Worm (Caenorhabditis elegans) whole organism, early embryonic: ENCODE data around the gene sru-26.

Experiments
- B0310.2 ChIP-seq: sonication (generic microtip); optimal IDR thresholded peaks from 2 replicates; lab custom pipeline; 2016; ENCODE audit warnings: mild to moderate bottlenecking, missing genetic modification characterization, missing compliant biosample characterization
- F13C5.2 ChIP-seq: sonication (generic microtip); optimal IDR thresholded peaks from 2 replicates; lab custom pipeline; 2017; ENCODE audit warnings: mild to moderate bottlenecking, missing genetic modification characterization, inconsistent platforms, missing compliant biosample characterization
- ama-1 ChIP-seq: fragments of 150-350 bp; optimal IDR thresholded peaks from 2 replicates; lab custom pipeline; 2014
- ceh-36 ChIP-seq: sonication (generic microtip); optimal IDR thresholded peaks from 2 replicates; lab custom pipeline; 2016; ENCODE audit warnings: missing genetic modification characterization, inconsistent platforms, missing compliant biosample characterization
- ets-7 ChIP-seq: sonication (generic microtip); optimal IDR thresholded peaks from 2 replicates; lab custom pipeline; 2016; ENCODE audit warnings: missing genotype, missing genetic modification characterization, missing compliant biosample characterization
- hmbx-1 ChIP-seq: sonication (generic microtip); optimal IDR thresholded peaks from 2 replicates; lab custom pipeline; 2016; ENCODE audit warnings: mild to moderate bottlenecking, missing genetic modification characterization, missing compliant biosample characterization
- hmg-4 ChIP-seq: fragments of 200-800 bp; sonication (Bioruptor generic); optimal IDR thresholded peaks from 2 replicates; lab custom pipeline; 2018; ENCODE audit warnings: mild to moderate bottlenecking, missing genetic modification characterization, missing compliant biosample characterization
- hnd-1 ChIP-seq: sonication (generic microtip); optimal IDR thresholded peaks from 2 replicates; lab custom pipeline; 2016; ENCODE audit warnings: missing genetic modification characterization, missing compliant biosample characterization
- scrt-1 ChIP-seq: fragments of 200-800 bp; sonication (Bioruptor generic); IDR thresholded peaks from 2 replicates; pipeline ENCODE4 v1.3.6; 2022; ENCODE audit warnings: missing genetic modification characterization, missing compliant biosample characterization
- tbx-11 ChIP-seq: fragments of 200-800 bp; sonication (Bioruptor generic); IDR thresholded peaks from 2 replicates; pipeline ENCODE4 v1.3.6; 2022; ENCODE audit warnings: missing genetic modification characterization, missing compliant biosample characterization
- tbx-37 ChIP-seq: fragments of 200-800 bp; sonication (Bioruptor generic); conservative IDR thresholded peaks from 2 replicates; pipeline ENCODE4 v1.3.6; 2022; ENCODE audit warnings: missing genetic modification reagents, missing genetic modification characterization, missing compliant biosample characterization

DNA sequence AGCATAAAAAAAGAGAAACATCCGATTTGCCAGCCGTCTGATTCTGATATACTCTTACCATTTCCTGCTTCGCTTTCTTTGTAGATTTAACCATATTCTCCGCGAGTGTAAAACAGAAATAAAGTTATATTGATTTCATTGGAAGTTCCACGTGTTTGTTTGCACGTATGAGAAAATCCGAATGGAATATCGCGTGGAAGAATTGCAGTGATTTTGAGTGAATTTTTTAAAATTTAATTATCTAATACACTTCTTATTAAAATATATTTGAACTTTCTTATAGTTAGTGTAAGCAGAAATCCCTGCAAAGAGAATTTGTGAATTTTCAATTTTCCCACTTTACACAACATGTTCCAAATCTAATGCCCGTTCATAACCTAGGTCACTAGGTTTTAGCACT lies 43.8 kb downstream of the sru-26 start, which contains the start of gene F53B2.5:
- TF ChIP-seq F13C5.2 (tag; lab: Kevin White, UChicago) (no peak), tbx-11 (GFP tag; lab: Robert Waterston, UW) (no peak), ama-1 (no peak), hmg-4 (GFP tag; lab: Kevin White, UChicago) (no peak), B0310.2 (tag; lab: Kevin White, UChicago) (no peak), ceh-36 (tag; lab: Kevin White, UChicago) (no peak), tbx-37 (no peak), hmbx-1 (tag; lab: Kevin White, UChicago) (no peak), scrt-1 (GFP tag; lab: Robert Waterston, UW) (no peak), hnd-1 (tag; lab: Kevin White, UChicago) (no peak), ets-7 (no peak)
